Fruit fly (Drosophila melanogaster) whole organism, embryonic: Measurements from ENCODE around the gene Nf1.

Experiments
- Abd-B ChIP-seq: fragments of 200-800 bp; sonication (Bioruptor generic); optimal IDR thresholded peaks from 2 replicates; lab custom pipeline; 2018; ENCODE audit warnings: missing biosample characterization, mild to moderate bottlenecking, missing genetic modification characterization, moderate library complexity
- Awh ChIP-seq: fragments of 200-800 bp; sonication (Bioruptor generic); IDR thresholded peaks from 2 replicates; pipeline ENCODE4, ENCODE4 v1.3.6; 2022; ENCODE audit warnings: missing biosample characterization, missing genetic modification characterization
- BtbVII ChIP-seq: fragments of 200-800 bp; sonication (Bioruptor generic); optimal IDR thresholded peaks from 3 replicates; lab custom pipeline; 2017; ENCODE audit warnings: missing biosample characterization, mild to moderate bottlenecking, missing genetic modification characterization
- CG10543 ChIP-seq: fragments of 200-800 bp; sonication (Bioruptor generic); optimal IDR thresholded peaks from 3 replicates; lab custom pipeline; 2017; ENCODE audit warnings: missing biosample characterization, mild to moderate bottlenecking, missing genetic modification characterization, moderate library complexity
- CG12769 ChIP-seq: fragments of 200-800 bp; sonication (Bioruptor generic); optimal IDR thresholded peaks from 2 replicates; lab custom pipeline; 2019; ENCODE audit warnings: missing biosample characterization, mild to moderate bottlenecking, missing genetic modification characterization, moderate library complexity
- CG17829 ChIP-seq: fragments of 200-800 bp; optimal IDR thresholded peaks from 2 replicates; lab custom pipeline; 2019; ENCODE audit warnings: missing biosample characterization, mild to moderate bottlenecking, missing genetic modification characterization, moderate library complexity
- CG18476 ChIP-seq: fragments of 200-800 bp; sonication (Bioruptor generic); optimal IDR thresholded peaks from 2 replicates; lab custom pipeline; 2016; ENCODE audit warnings: missing biosample characterization, mild to moderate bottlenecking, missing genetic modification characterization
- CG2199 ChIP-seq: fragments of 200-800 bp; sonication (Bioruptor generic); IDR thresholded peaks from 3 replicates; pipeline ENCODE4 v1.3.6; 2022; ENCODE audit warnings: missing biosample characterization, missing genetic modification characterization
- CG34422 ChIP-seq: fragments of 200-800 bp; sonication (Bioruptor generic); IDR thresholded peaks from 3 replicates; pipeline ENCODE4 v1.3.6; 2022; ENCODE audit warnings: missing biosample characterization, missing genetic modification characterization
- CrebB ChIP-seq: fragments of 200-800 bp; sonication (Bioruptor generic); optimal IDR thresholded peaks from 3 replicates; lab custom pipeline; 2018; ENCODE audit warnings: missing biosample characterization, mild to moderate bottlenecking, missing genetic modification characterization
- Deaf1 ChIP-seq: fragments of 200-800 bp; optimal IDR thresholded peaks from 3 replicates; lab custom pipeline; 2019; ENCODE audit warnings: missing biosample characterization, mild to moderate bottlenecking, missing genetic modification characterization, moderate library complexity
- Dll ChIP-seq: fragments of 200-800 bp; sonication (Bioruptor generic); IDR thresholded peaks from 4 replicates; pipeline ENCODE4 v1.3.6; 2022; ENCODE audit warnings: missing biosample characterization, missing genetic modification characterization; ENCODE audit not compliant: partially characterized antibody
- Doc3 ChIP-seq: fragments of 200-800 bp; sonication (Bioruptor generic); IDR thresholded peaks from 3 replicates; pipeline ENCODE4 v1.3.6; 2022; ENCODE audit warnings: missing biosample characterization, missing genetic modification characterization; ENCODE audit not compliant: partially characterized antibody
- Elba2 ChIP-seq: fragments of 200-800 bp; sonication (Bioruptor generic); optimal IDR thresholded peaks from 3 replicates; lab custom pipeline; 2016; ENCODE audit warnings: missing biosample characterization, missing genetic modification characterization
- HLHmδ ChIP-seq: fragments of 200-800 bp; sonication (Bioruptor generic); optimal IDR thresholded peaks from 2 replicates; lab custom pipeline; 2018; ENCODE audit warnings: missing biosample characterization, mild to moderate bottlenecking, missing genetic modification characterization, moderate library complexity
- Hr78 ChIP-seq, 2 experiments: fragments of 200-800 bp in 1 of 2; fragments of >200 bp in 1 of 2; sonication (Bioruptor generic) in 1 of 2; optimal IDR thresholded peaks; 2 replicates each; lab custom pipeline; 2017 to 2019; ENCODE audit warnings: missing biosample characterization in 2 of 2, missing genetic modification characterization in 2 of 2, mild to moderate bottlenecking in 1 of 2, moderate library complexity in 1 of 2
- Kr ChIP-seq: fragments of 200-800 bp; sonication (Bioruptor generic); optimal IDR thresholded peaks from 2 replicates; lab custom pipeline; 2017; ENCODE audit warnings: missing biosample characterization, mild to moderate bottlenecking, missing genetic modification characterization
- NFAT ChIP-seq: fragments of 200-800 bp; sonication (Bioruptor generic); IDR thresholded peaks from 2 replicates; pipeline ENCODE4 v1.3.6; 2022; ENCODE audit warnings: missing biosample characterization, missing genetic modification characterization
- ac ChIP-seq: fragments of 200-800 bp; sonication (Bioruptor generic); optimal IDR thresholded peaks from 3 replicates; lab custom pipeline; 2017; ENCODE audit warnings: missing biosample characterization, mild to moderate bottlenecking, missing genetic modification characterization
- btn ChIP-seq: fragments of 200-800 bp; sonication (Bioruptor generic); optimal IDR thresholded peaks from 2 replicates; lab custom pipeline; 2016; ENCODE audit warnings: missing biosample characterization, missing genetic modification characterization
- cg ChIP-seq: fragments of 200-800 bp; sonication (Bioruptor generic); optimal IDR thresholded peaks from 3 replicates; lab custom pipeline; 2019; ENCODE audit warnings: missing biosample characterization, mild to moderate bottlenecking, missing genetic modification characterization, moderate library complexity
- chinmo ChIP-seq: fragments of 200-800 bp; sonication (Bioruptor generic); IDR thresholded peaks from 4 replicates; pipeline ENCODE4 v1.3.6; 2022; ENCODE audit warnings: missing biosample characterization, missing genetic modification characterization; ENCODE audit not compliant: partially characterized antibody
- chn ChIP-seq: fragments of 200-800 bp; sonication (Bioruptor generic); optimal IDR thresholded peaks from 2 replicates; lab custom pipeline; 2016; ENCODE audit warnings: missing biosample characterization, missing genetic modification characterization
- ci ChIP-seq: fragments of 200-800 bp; sonication (Bioruptor generic); IDR thresholded peaks from 3 replicates; pipeline ENCODE4 v1.3.6; 2022; ENCODE audit warnings: missing biosample characterization, missing genetic modification characterization
- corto ChIP-seq: fragments of 200-800 bp; sonication (Bioruptor generic); optimal IDR thresholded peaks from 2 replicates; lab custom pipeline; 2016; ENCODE audit warnings: missing biosample characterization, mild to moderate bottlenecking, missing genetic modification characterization, moderate library complexity
- da ChIP-seq: fragments of 200-800 bp; sonication (Bioruptor generic); optimal IDR thresholded peaks from 2 replicates; lab custom pipeline; 2016; ENCODE audit warnings: missing biosample characterization, missing genetic modification characterization
- dm ChIP-seq: fragments of 200-800 bp; sonication (Bioruptor generic); optimal IDR thresholded peaks from 3 replicates; lab custom pipeline; 2016; ENCODE audit warnings: missing biosample characterization, missing genetic modification characterization
- dysf ChIP-seq: fragments of 200-800 bp; sonication (Bioruptor generic); IDR thresholded peaks from 3 replicates; pipeline ENCODE4 v1.3.6; 2022; ENCODE audit warnings: missing biosample characterization, missing genetic modification characterization
- ham ChIP-seq: fragments of 200-800 bp; sonication (Bioruptor generic); IDR thresholded peaks from 2 replicates; pipeline ENCODE4 v1.3.6; 2022; ENCODE audit warnings: missing biosample characterization, missing genetic modification characterization
- kni ChIP-seq: fragments of 200-800 bp; sonication (Bioruptor generic); optimal IDR thresholded peaks from 3 replicates; lab custom pipeline; 2017; ENCODE audit warnings: mild to moderate bottlenecking, missing biosample characterization, missing genetic modification reagents, missing genetic modification characterization
- mirr ChIP-seq: fragments of 200-800 bp; sonication (Bioruptor generic); optimal IDR thresholded peaks from 3 replicates; lab custom pipeline; 2018; ENCODE audit warnings: missing biosample characterization, mild to moderate bottlenecking, missing genetic modification characterization
- otp ChIP-seq: fragments of 200-800 bp; sonication (Bioruptor generic); IDR thresholded peaks from 3 replicates; pipeline ENCODE4, ENCODE4 v1.3.6; 2022; ENCODE audit warnings: missing biosample characterization, missing genetic modification characterization
- pita ChIP-seq: fragments of 200-800 bp; sonication (Bioruptor generic); optimal IDR thresholded peaks from 2 replicates; lab custom pipeline; 2017; ENCODE audit warnings: missing biosample characterization, mild to moderate bottlenecking, missing genetic modification characterization
- sc ChIP-seq, 3 experiments: fragments of >200 bp in 2 of 3; fragments of 200-800 bp in 1 of 3; sonication (Bioruptor generic) in 1 of 3; optimal IDR thresholded peaks; 2 replicates in 2 of 3; 3 replicates in 1 of 3; lab custom pipeline; 2017; ENCODE audit warnings: mild to moderate bottlenecking in 1 of 3, missing biosample characterization in 1 of 3, missing genetic modification characterization in 1 of 3, missing genetic modification reagents in 1 of 3
- sens ChIP-seq: fragments of 200-800 bp; sonication (Bioruptor generic); peaks from one replicate; lab custom pipeline; 2016; ENCODE audit warnings: missing biosample characterization, missing genetic modification characterization
- slp2 ChIP-seq: fragments of 200-800 bp; sonication (Bioruptor generic); optimal IDR thresholded peaks from 2 replicates; lab custom pipeline; 2016; ENCODE audit warnings: missing biosample characterization, missing genetic modification characterization
- tna ChIP-seq: fragments of 200-800 bp; sonication (Bioruptor generic); IDR thresholded peaks from 2 replicates; pipeline ENCODE4 v1.3.6; 2022; ENCODE audit warnings: missing biosample characterization, missing genetic modification characterization; ENCODE audit not compliant: partially characterized antibody
- twi ChIP-seq: fragments of 200-800 bp; optimal IDR thresholded peaks from 2 replicates; lab custom pipeline; 2019; ENCODE audit warnings: missing biosample characterization, mild to moderate bottlenecking, missing genetic modification characterization, moderate library complexity
- z ChIP-seq: fragments of 200-800 bp; sonication (Bioruptor generic); IDR thresholded peaks from 3 replicates; pipeline ENCODE4 v1.3.6; 2022; ENCODE audit warnings: missing biosample characterization, missing genetic modification characterization
- zen ChIP-seq: fragments of 200-800 bp; sonication (Bioruptor generic); optimal IDR thresholded peaks from 3 replicates; lab custom pipeline; 2018; ENCODE audit warnings: missing biosample characterization, mild to moderate bottlenecking, missing genetic modification characterization, moderate library complexity
- zen2 ChIP-seq: fragments of 200-800 bp; sonication (Bioruptor generic); IDR thresholded peaks from 3 replicates; pipeline ENCODE4 v1.3.6; 2022; ENCODE audit warnings: missing biosample characterization, missing genetic modification characterization; ENCODE audit not compliant: partially characterized antibody

The Nf1 gene

dm6 chr3R:26000720-26001682 is 18.2 kb downstream of the Nf1 start (continued):
- TF ChIP-seq zen2 (no peak), kni (GFP tag; lab: Kevin White, UChicago) (peak; percentile 86), z (GFP tag; lab: Robert Waterston, UW) (peak; percentile 75; the same call in 2 of the 3 replicates), CG18476 (peak; percentile 99), btn (GFP tag; lab: Kevin White, UChicago) (no peak), Doc3 (GFP tag; lab: Robert Waterston, UW) (no peak), twi (tag; lab: Kevin White, UChicago) (peak; percentile 1), sens (GFP tag; lab: Kevin White, UChicago) (peak; percentile 78)

- TF ChIP-seq dysf (GFP tag; lab: Robert Waterston, UW) (no peak), Dll (GFP tag; lab: Robert Waterston, UW) (0 out of 4 replicates have a peak, but pooled peaks have one; percentile 14), ham (no peak), Elba2 (peak; percentile 91), corto (GFP tag; lab: Kevin White, UChicago) (peak; percentile 34), sens (GFP tag; lab: Kevin White, UChicago) (peak; percentile 83), CG2199 (0 out of 3 replicates have a peak, but pooled peaks have one; percentile 43)
These were observed 19.2 kb downstream of the Nf1 start for dm6 chr3R:26002039-26002438.

dm6 chr3R:26002570-26003332 is 19.9 kb downstream of the Nf1 start:
- TF ChIP-seq zen2 (0 out of 3 replicates have a peak, but pooled peaks have one; percentile 26), zen (tag; lab: Kevin White, UChicago) (peak; percentile 23), CG17829 (no peak), tna (GFP tag; lab: Robert Waterston, UW) (no peak), da (peak; percentile 26), sc (optimal IDR thresholded peaks at IDR 0.05; lab: Kevin White, UChicago) (no peak), sc (GFP tag; optimal IDR thresholded peaks at IDR 0.05; lab: Kevin White, UChicago) (peak; percentile 12), z (GFP tag; lab: Robert Waterston, UW) (0 out of 3 replicates have a peak, but pooled peaks have one; percentile 24), chinmo (GFP tag; lab: Robert Waterston, UW) (0 out of 4 replicates have a peak, but pooled peaks have one; percentile 69), Kr (GFP tag; lab: Kevin White, UChicago) (peak; percentile 70), Hr78 (GFP tag; optimal IDR thresholded peaks at IDR 0.05; lab: Kevin White, UChicago) (peak in 1 of 2 experiments; percentile 25), slp2 (no peak), sens (GFP tag; lab: Kevin White, UChicago) (peak; percentile 76), BtbVII (GFP tag; lab: Kevin White, UChicago) (no peak), HLHmδ (GFP tag; lab: Kevin White, UChicago) (peak; percentile 90), Awh (GFP tag; lab: Robert Waterston, UW) (no peak), pita (GFP tag; lab: Kevin White, UChicago) (no peak), ac (peak; percentile 94), ci (0 out of 3 replicates have a peak, but pooled peaks have one; percentile 5), mirr (GFP tag; lab: Kevin White, UChicago) (peak; percentile 19), Abd-B (GFP tag; lab: Kevin White, UChicago) (peak; percentile 26), CG10543 (GFP tag; lab: Kevin White, UChicago) (peak; percentile 77), NFAT (no peak), dm (GFP tag; lab: Kevin White, UChicago) (no peak), cg (peak; percentile 84), Deaf1 (tag; lab: Kevin White, UChicago) (peak; percentile 66), CG12769 (tag; lab: Kevin White, UChicago) (peak; percentile 68), CrebB (tag; lab: Kevin White, UChicago) (no peak), otp (GFP tag; lab: Robert Waterston, UW) (no peak), CG34422 (GFP tag; lab: Robert Waterston, UW) (no peak), chn (GFP tag; lab: Kevin White, UChicago) (peak; percentile 26)
